Fruit fly (Drosophila melanogaster): ENCODE results near the gene Mst84Dc.

Gene Mst84Dc

dm6 chr3R:7363673-7364072 lies 800 bp downstream of the Mst84Dc start, which contains the start of gene Mst84Dd:
Gene Mst84Dd (minus strand): TSS chr3R:7363773.
- TF ChIP-seq CG14711 (tag; optimal IDR thresholded peaks at IDR 0.05), result no peak
- TF ChIP-seq CG7045 (GFP tag; optimal IDR thresholded peaks at IDR 0.05), result no peak
- no peak for TF ChIP-seq tj (GFP tag; optimal IDR thresholded peaks at IDR 0.05)
- TF ChIP-seq CG33017 (tag; optimal IDR thresholded peaks at IDR 0.05), result no peak
- no peak for TF ChIP-seq ovo (GFP tag; optimal IDR thresholded peaks at IDR 0.05)
- TF ChIP-seq bab1 (GFP tag; optimal IDR thresholded peaks at IDR 0.05), result no peak
- TF ChIP-seq kay (GFP tag; ENCODE audit: borderline replicate concordance), result no peak
- no peak for TF ChIP-seq CG7101 (tag; optimal IDR thresholded peaks at IDR 0.05)
- no peak for TF ChIP-seq pad (GFP tag; optimal IDR thresholded peaks at IDR 0.05)
- no peak for TF ChIP-seq CG12768 (GFP tag; optimal IDR thresholded peaks at IDR 0.05)
- TF ChIP-seq CG1620 (GFP tag; optimal IDR thresholded peaks at IDR 0.05), result no peak
- no peak for TF ChIP-seq cic (GFP tag; optimal IDR thresholded peaks at IDR 0.05)

- no peak for TF ChIP-seq CG1620 (GFP tag; optimal IDR thresholded peaks at IDR 0.05)
- no peak for TF ChIP-seq kay (GFP tag; ENCODE audit: borderline replicate concordance)
- TF ChIP-seq bab1 (GFP tag; optimal IDR thresholded peaks at IDR 0.05), result no peak
- TF ChIP-seq pad (GFP tag; optimal IDR thresholded peaks at IDR 0.05), result no peak
- no peak for TF ChIP-seq CG5204 (GFP tag; optimal IDR thresholded peaks at IDR 0.05)
- TF ChIP-seq CG7045 (GFP tag; optimal IDR thresholded peaks at IDR 0.05), result no peak
- no peak for TF ChIP-seq Hr96 (GFP tag; optimal IDR thresholded peaks at IDR 0.05)
- no peak for TF ChIP-seq CG33017 (tag; optimal IDR thresholded peaks at IDR 0.05)
- TF ChIP-seq Crg-1 (GFP tag; optimal IDR thresholded peaks at IDR 0.05), result no peak
- TF ChIP-seq toe (GFP tag; optimal IDR thresholded peaks at IDR 0.05), result no peak
- TF ChIP-seq ovo (GFP tag; optimal IDR thresholded peaks at IDR 0.05), result no peak
- no peak for TF ChIP-seq cic (GFP tag; optimal IDR thresholded peaks at IDR 0.05)
- TF ChIP-seq CG14711 (tag; optimal IDR thresholded peaks at IDR 0.05), result no peak
- no peak for TF ChIP-seq CG7101 (tag; optimal IDR thresholded peaks at IDR 0.05)
- no peak for TF ChIP-seq Mnt (GFP tag; optimal IDR thresholded peaks at IDR 0.05)
- no peak for TF ChIP-seq CG11617 (GFP tag; optimal IDR thresholded peaks at IDR 0.05)
- no peak for TF ChIP-seq CG12768 (GFP tag; optimal IDR thresholded peaks at IDR 0.05)
Observed at dm6 chr3R:7362023-7362422, 2.5 kb downstream of the Mst84Dc start, which contains the start of gene CG17944. Gene CG17944 (minus strand): TSS chr3R:7362123.

dm6 chr3R:7349452-7349851 lies 15.0 kb downstream of the Mst84Dc start, which contains the start of gene CG43290:
Gene CG43290 (minus strand): TSS chr3R:7349552.
- TF ChIP-seq tj (GFP tag; optimal IDR thresholded peaks at IDR 0.05) (no peak), CG7101 (tag; optimal IDR thresholded peaks at IDR 0.05) (no peak), bab1 (GFP tag; optimal IDR thresholded peaks at IDR 0.05) (no peak), Clk (GFP tag; optimal IDR thresholded peaks at IDR 0.05) (no peak), CG33017 (tag; optimal IDR thresholded peaks at IDR 0.05) (no peak), pad (GFP tag; optimal IDR thresholded peaks at IDR 0.05) (no peak), CG12768 (GFP tag; optimal IDR thresholded peaks at IDR 0.05) (no peak), Mnt (GFP tag; optimal IDR thresholded peaks at IDR 0.05) (no peak)

dm6 chr3R:7346445-7346844 lies 18.0 kb downstream of the Mst84Dc start, which contains the start of gene nxf4:
Gene nxf4 (plus strand): TSS chr3R:7346730.
- peak; percentile 34 for TF ChIP-seq Hr96 (GFP tag; optimal IDR thresholded peaks at IDR 0.05)
- TF ChIP-seq CG5204 (GFP tag; optimal IDR thresholded peaks at IDR 0.05), result no peak
- no peak for TF ChIP-seq CG7101 (tag; optimal IDR thresholded peaks at IDR 0.05)

- TF ChIP-seq CG12768 (GFP tag; optimal IDR thresholded peaks at IDR 0.05) (no peak), CG7101 (tag; optimal IDR thresholded peaks at IDR 0.05) (no peak)
Observed at dm6 chr3R:7344769-7345168, 19.7 kb downstream of the Mst84Dc start, which contains the start of gene CG31496. Gene CG31496 (plus strand): TSS chr3R:7345069.

- no peak for TF ChIP-seq Mnt (GFP tag; optimal IDR thresholded peaks at IDR 0.05)
- TF ChIP-seq Hr96 (GFP tag; optimal IDR thresholded peaks at IDR 0.05), result no peak
Observed at dm6 chr3R:7336454-7336853, 28.0 kb downstream of the Mst84Dc start.

- TF ChIP-seq Mnt (GFP tag; optimal IDR thresholded peaks at IDR 0.05) (no peak), cic (GFP tag; optimal IDR thresholded peaks at IDR 0.05) (no peak), Hr96 (GFP tag; optimal IDR thresholded peaks at IDR 0.05) (no peak), CG1620 (GFP tag; optimal IDR thresholded peaks at IDR 0.05) (no peak), toe (GFP tag; optimal IDR thresholded peaks at IDR 0.05) (no peak), CG11617 (GFP tag; optimal IDR thresholded peaks at IDR 0.05) (no peak), tj (GFP tag; optimal IDR thresholded peaks at IDR 0.05) (no peak), kay (GFP tag; ENCODE audit: borderline replicate concordance) (no peak), ovo (GFP tag; optimal IDR thresholded peaks at IDR 0.05) (no peak), CG7045 (GFP tag; optimal IDR thresholded peaks at IDR 0.05) (no peak), CG33017 (tag; optimal IDR thresholded peaks at IDR 0.05) (no peak), Crg-1 (GFP tag; optimal IDR thresholded peaks at IDR 0.05) (no peak), CG12768 (GFP tag; optimal IDR thresholded peaks at IDR 0.05) (no peak), bab1 (GFP tag; optimal IDR thresholded peaks at IDR 0.05) (no peak)
Observed at dm6 chr3R:7334613-7335012, 29.9 kb downstream of the Mst84Dc start.

dm6 chr3R:7330695-7331094 lies 33.8 kb downstream of the Mst84Dc start:
- TF ChIP-seq Hr96 (GFP tag; optimal IDR thresholded peaks at IDR 0.05), result no peak
- TF ChIP-seq Crg-1 (GFP tag; optimal IDR thresholded peaks at IDR 0.05), result no peak
- TF ChIP-seq CG7101 (tag; optimal IDR thresholded peaks at IDR 0.05), result no peak
- no peak for TF ChIP-seq cic (GFP tag; optimal IDR thresholded peaks at IDR 0.05)
- TF ChIP-seq CG14711 (tag; optimal IDR thresholded peaks at IDR 0.05), result no peak
- peak; percentile 19 for TF ChIP-seq toe (GFP tag; optimal IDR thresholded peaks at IDR 0.05)
